Fruit fly (Drosophila melanogaster) whole organism, embryonic: ENCODE measurements around the gene bb8.

ENCODE experiments used
- Atf3 ChIP-seq: fragments of 200-800 bp; sonication (Bioruptor generic); optimal IDR thresholded peaks from 3 replicates; lab custom pipeline; 2016; ENCODE audit warnings: missing biosample characterization, missing genetic modification characterization
- Awh ChIP-seq: fragments of 200-800 bp; sonication (Bioruptor generic); IDR thresholded peaks from 2 replicates; pipeline ENCODE4, ENCODE4 v1.3.6; 2022; ENCODE audit warnings: missing biosample characterization, missing genetic modification characterization
- B-H2 ChIP-seq: fragments of 200-800 bp; sonication (Bioruptor generic); optimal IDR thresholded peaks from 2 replicates; lab custom pipeline; 2018; ENCODE audit warnings: missing biosample characterization, mild to moderate bottlenecking, missing genetic modification characterization
- CG10959 ChIP-seq: fragments of 200-800 bp; sonication (Bioruptor generic); IDR thresholded peaks from 2 replicates; pipeline ENCODE4 v1.3.6; 2022; ENCODE audit warnings: missing biosample characterization, missing genetic modification characterization
- CG10979 ChIP-seq: fragments of 200-800 bp; sonication (Bioruptor generic); optimal IDR thresholded peaks from 2 replicates; lab custom pipeline; 2018; ENCODE audit warnings: missing biosample characterization, mild to moderate bottlenecking, missing genetic modification characterization, moderate library complexity
- CG11398 ChIP-seq: fragments of 200-800 bp; sonication (Bioruptor generic); optimal IDR thresholded peaks from 2 replicates; lab custom pipeline; 2016; ENCODE audit warnings: missing biosample characterization, missing genetic modification characterization
- CG11504 ChIP-seq: fragments of 200-800 bp; sonication (Bioruptor generic); optimal IDR thresholded peaks from 3 replicates; lab custom pipeline; 2019; ENCODE audit warnings: missing biosample characterization, mild to moderate bottlenecking, missing genetic modification characterization, moderate library complexity
- CG12071 ChIP-seq: fragments of 200-800 bp; sonication (Bioruptor generic); optimal IDR thresholded peaks from 3 replicates; lab custom pipeline; 2018; ENCODE audit warnings: missing biosample characterization, mild to moderate bottlenecking, missing genetic modification characterization
- CG12236 ChIP-seq: fragments of 200-800 bp; sonication (Bioruptor generic); optimal IDR thresholded peaks from 2 replicates; lab custom pipeline; 2016; ENCODE audit warnings: missing biosample characterization, missing genetic modification characterization
- CG12942 ChIP-seq: fragments of 200-800 bp; sonication (Bioruptor generic); optimal IDR thresholded peaks from 3 replicates; lab custom pipeline; 2016; ENCODE audit warnings: missing biosample characterization, missing genetic modification characterization
- CG1602 ChIP-seq: fragments of 200-800 bp; sonication (Bioruptor generic); optimal IDR thresholded peaks from 3 replicates; lab custom pipeline; 2016; ENCODE audit warnings: missing biosample characterization, missing genetic modification characterization
- CG16779 ChIP-seq: fragments of 200-800 bp; sonication (Bioruptor generic); IDR thresholded peaks from 2 replicates; pipeline ENCODE4 v1.3.6; 2022; ENCODE audit warnings: missing biosample characterization, missing genetic modification characterization
- CG16863 ChIP-seq: fragments of 200-800 bp; sonication (Bioruptor generic); optimal IDR thresholded peaks from 3 replicates; lab custom pipeline; 2016; ENCODE audit warnings: missing biosample characterization, missing genetic modification characterization
- CG17385 ChIP-seq: fragments of 200-800 bp; sonication (Bioruptor generic); optimal IDR thresholded peaks from 3 replicates; lab custom pipeline; 2018; ENCODE audit warnings: missing biosample characterization, mild to moderate bottlenecking, missing genetic modification characterization
- CG18476 ChIP-seq: fragments of 200-800 bp; sonication (Bioruptor generic); optimal IDR thresholded peaks from 2 replicates; lab custom pipeline; 2016; ENCODE audit warnings: missing biosample characterization, mild to moderate bottlenecking, missing genetic modification characterization
- CG2120 ChIP-seq: fragments of 200-800 bp; sonication (Bioruptor generic); optimal IDR thresholded peaks from 3 replicates; lab custom pipeline; 2016; ENCODE audit warnings: missing biosample characterization, missing genetic modification characterization
- CG3163 ChIP-seq: fragments of 200-800 bp; sonication (Bioruptor generic); optimal IDR thresholded peaks from 3 replicates; lab custom pipeline; 2016; ENCODE audit warnings: missing biosample characterization, missing genetic modification characterization
- CG4360 ChIP-seq: fragments of 200-800 bp; sonication (Bioruptor generic); IDR thresholded peaks from 2 replicates; pipeline ENCODE4 v1.3.6; 2022; ENCODE audit warnings: missing biosample characterization, missing genetic modification characterization
- CG4707 ChIP-seq: fragments of 200-800 bp; sonication (Bioruptor generic); optimal IDR thresholded peaks from 2 replicates; lab custom pipeline; 2018; ENCODE audit warnings: missing biosample characterization, mild to moderate bottlenecking, missing genetic modification characterization, moderate library complexity
- CG4730 ChIP-seq: fragments of 200-800 bp; sonication (Bioruptor generic); IDR thresholded peaks from 2 replicates; pipeline ENCODE4 v1.3.6; 2022; ENCODE audit warnings: missing biosample characterization, missing genetic modification characterization
- CG8388 ChIP-seq: fragments of 200-800 bp; sonication (Bioruptor generic); optimal IDR thresholded peaks from 2 replicates; lab custom pipeline; 2019; ENCODE audit warnings: missing biosample characterization, mild to moderate bottlenecking, missing genetic modification characterization, moderate library complexity
- D ChIP-seq, 2 experiments: fragments of 200-800 bp in 1 of 2; fragments of >200 bp in 1 of 2; sonication (Bioruptor generic) in 1 of 2; optimal IDR thresholded peaks; 2 replicates in 1 of 2; 3 replicates in 1 of 2; lab custom pipeline; 2017; ENCODE audit warnings: mild to moderate bottlenecking in 1 of 2, missing biosample characterization in 1 of 2, missing genetic modification characterization in 1 of 2, missing genetic modification reagents in 1 of 2
- D19A ChIP-seq: fragments of 200-800 bp; optimal IDR thresholded peaks from 3 replicates; lab custom pipeline; 2019; ENCODE audit warnings: missing biosample characterization, mild to moderate bottlenecking, missing genetic modification characterization, moderate library complexity
- Dip3 ChIP-seq: fragments of 200-800 bp; sonication (Bioruptor generic); optimal IDR thresholded peaks from 3 replicates; lab custom pipeline; 2016; ENCODE audit warnings: missing biosample characterization, missing genetic modification characterization
- Dll ChIP-seq: fragments of 200-800 bp; sonication (Bioruptor generic); IDR thresholded peaks from 4 replicates; pipeline ENCODE4 v1.3.6; 2022; ENCODE audit warnings: missing biosample characterization, missing genetic modification characterization; ENCODE audit not compliant: partially characterized antibody
- Dp ChIP-seq: fragments of 200-800 bp; sonication (Bioruptor generic); optimal IDR thresholded peaks from 2 replicates; lab custom pipeline; 2018; ENCODE audit warnings: missing biosample characterization, mild to moderate bottlenecking, missing genetic modification characterization, moderate library complexity
- Hand ChIP-seq: fragments of 200-800 bp; sonication (Bioruptor generic); optimal IDR thresholded peaks from 2 replicates; lab custom pipeline; 2017; ENCODE audit warnings: mild to moderate bottlenecking, missing biosample characterization, missing genetic modification reagents, missing genetic modification characterization
- MBD-R2 ChIP-seq: fragments of 200-800 bp; sonication (Bioruptor generic); IDR thresholded peaks from 2 replicates; pipeline ENCODE4 v1.3.6; 2022; ENCODE audit warnings: missing biosample characterization, missing genetic modification characterization
- Nf-YB ChIP-seq: fragments of 200-800 bp; sonication (Bioruptor generic); optimal IDR thresholded peaks from 3 replicates; lab custom pipeline; 2019; ENCODE audit warnings: missing biosample characterization, mild to moderate bottlenecking, missing genetic modification characterization, moderate library complexity
- Nf-YC ChIP-seq: fragments of 200-800 bp; optimal IDR thresholded peaks from 3 replicates; lab custom pipeline; 2019; ENCODE audit warnings: missing biosample characterization, mild to moderate bottlenecking, missing genetic modification characterization, moderate library complexity
- ac ChIP-seq: fragments of 200-800 bp; sonication (Bioruptor generic); optimal IDR thresholded peaks from 3 replicates; lab custom pipeline; 2017; ENCODE audit warnings: missing biosample characterization, mild to moderate bottlenecking, missing genetic modification characterization
- az2 ChIP-seq: fragments of 200-800 bp; sonication (Bioruptor generic); optimal IDR thresholded peaks from 3 replicates; lab custom pipeline; 2016; ENCODE audit warnings: missing biosample characterization, missing genetic modification characterization
- bsh ChIP-seq, 2 experiments: fragments of 200-800 bp; sonication (Bioruptor generic); optimal IDR thresholded peaks; 2 replicates each; lab custom pipeline; 2017 to 2018; ENCODE audit warnings: mild to moderate bottlenecking in 2 of 2, missing biosample characterization in 2 of 2, missing genetic modification characterization in 2 of 2, moderate library complexity in 1 of 2
- dpn ChIP-seq, 2 experiments: fragments of 200-800 bp; sonication (Bioruptor generic); optimal IDR thresholded peaks; 3 replicates each; lab custom pipeline; 2016; ENCODE audit warnings: missing biosample characterization in 2 of 2, missing genetic modification characterization in 2 of 2
- fd3F ChIP-seq: fragments of 200-800 bp; sonication (Bioruptor generic); optimal IDR thresholded peaks from 2 replicates; lab custom pipeline; 2018; ENCODE audit warnings: missing biosample characterization, mild to moderate bottlenecking, missing genetic modification characterization, moderate library complexity
- grau ChIP-seq: fragments of 200-800 bp; optimal IDR thresholded peaks from 3 replicates; lab custom pipeline; 2019; ENCODE audit warnings: missing biosample characterization, mild to moderate bottlenecking, missing genetic modification characterization, moderate library complexity
- gsb-n ChIP-seq: fragments of 200-800 bp; sonication (Bioruptor generic); optimal IDR thresholded peaks from 3 replicates; lab custom pipeline; 2018; ENCODE audit warnings: missing biosample characterization, mild to moderate bottlenecking, missing genetic modification characterization
- hth ChIP-seq: fragments of >200 bp; optimal IDR thresholded peaks from 2 replicates; lab custom pipeline; 2017; ENCODE audit warnings: inconsistent platforms
- jing ChIP-seq: fragments of 200-800 bp; sonication (Bioruptor generic); optimal IDR thresholded peaks from 2 replicates; lab custom pipeline; 2018; ENCODE audit warnings: missing biosample characterization, mild to moderate bottlenecking, missing genetic modification characterization
- knrl ChIP-seq: fragments of 200-800 bp; sonication (Bioruptor generic); IDR thresholded peaks from 3 replicates; pipeline ENCODE4 v1.3.6; 2022; ENCODE audit warnings: missing biosample characterization, missing genetic modification characterization; ENCODE audit not compliant: partially characterized antibody
- org-1 ChIP-seq: fragments of 200-800 bp; sonication (Bioruptor generic); optimal IDR thresholded peaks from 2 replicates; lab custom pipeline; 2017; ENCODE audit warnings: missing biosample characterization, missing genetic modification characterization
- slbo ChIP-seq: fragments of 200-800 bp; sonication (Bioruptor generic); IDR thresholded peaks from 2 replicates; pipeline ENCODE4 v1.3.6; 2022; ENCODE audit warnings: missing biosample characterization, missing genetic modification characterization
- sob ChIP-seq: fragments of 200-800 bp; sonication (Bioruptor generic); IDR thresholded peaks from 2 replicates; pipeline ENCODE4 v1.3.6; 2022; ENCODE audit warnings: missing biosample characterization, missing genetic modification characterization
- stc ChIP-seq: fragments of 200-800 bp; sonication (Bioruptor generic); IDR thresholded peaks from 2 replicates; pipeline ENCODE4 v1.3.6; 2022; ENCODE audit warnings: missing biosample characterization, missing genetic modification characterization
- tgo ChIP-seq: fragments of 200-800 bp; sonication (Bioruptor generic); IDR thresholded peaks from 3 replicates; pipeline ENCODE4 v1.3.6; 2022; ENCODE audit warnings: missing biosample characterization, missing genetic modification characterization
- toy ChIP-seq: fragments of 200-800 bp; sonication (Bioruptor generic); IDR thresholded peaks from 2 replicates; pipeline ENCODE4 v1.3.6; 2022; ENCODE audit warnings: missing biosample characterization, missing genetic modification characterization
- trem ChIP-seq: fragments of 200-800 bp; optimal IDR thresholded peaks from 3 replicates; lab custom pipeline; 2019; ENCODE audit warnings: missing biosample characterization, mild to moderate bottlenecking, missing genetic modification characterization, moderate library complexity
- unpg ChIP-seq: fragments of 200-800 bp; sonication (Bioruptor generic); optimal IDR thresholded peaks from 3 replicates; lab custom pipeline; 2018; ENCODE audit warnings: missing biosample characterization, mild to moderate bottlenecking, missing genetic modification characterization, moderate library complexity

bb8 gene

DNA sequence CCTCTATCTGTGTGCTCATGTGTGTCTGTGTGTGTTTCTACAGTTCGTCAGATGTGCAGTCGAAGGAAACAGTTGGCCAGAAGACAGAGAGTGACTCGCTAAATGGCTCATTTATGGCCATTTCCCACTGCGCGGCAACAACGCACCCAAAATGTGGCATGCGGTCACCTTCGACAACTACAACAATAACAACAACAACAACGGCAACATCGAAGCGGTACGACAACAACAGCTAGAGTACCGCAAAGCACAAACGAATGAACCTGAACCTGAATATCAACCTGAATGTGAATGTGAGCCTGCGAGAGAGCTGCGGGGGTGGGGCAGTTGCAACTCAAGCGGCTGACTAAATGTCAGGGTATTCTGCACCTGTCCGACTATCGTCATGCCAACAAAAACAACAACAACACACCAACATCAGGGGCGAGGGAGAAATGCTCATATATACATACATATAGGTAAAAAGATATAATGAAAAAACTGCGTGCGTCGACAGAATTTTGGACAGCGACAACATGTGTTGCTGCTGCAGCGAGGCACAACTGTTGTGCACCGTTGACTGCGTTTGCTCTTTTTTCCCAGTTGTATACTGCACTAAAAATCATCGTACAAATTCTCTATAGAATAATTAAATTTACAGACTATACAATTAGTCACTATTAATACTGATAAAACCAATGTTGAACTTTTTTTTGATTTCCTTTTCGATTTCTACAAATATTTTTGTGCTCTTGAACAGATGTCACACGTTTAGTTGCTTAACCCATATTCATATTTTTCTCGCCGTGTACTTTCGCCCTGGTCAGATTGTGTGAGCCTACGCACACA lies 10.3 kb upstream of the bb8 start (continued):
- TF ChIP-seq ac (GFP tag; lab: Kevin White, UChicago) (peak; percentile 65), grau (tag; lab: Kevin White, UChicago) (peak; percentile 47), dpn (GFP tag; optimal IDR thresholded peaks at IDR 0.05; lab: Kevin White, UChicago) (peak in 1 of 2 experiments; percentile 5), CG17385 (GFP tag; lab: Kevin White, UChicago) (no peak), Dp (GFP tag; lab: Kevin White, UChicago) (no peak), unpg (peak; percentile 52), bsh (GFP tag; optimal IDR thresholded peaks at IDR 0.05; lab: Kevin White, UChicago) (peak in 1 of 2 experiments; percentile 71), MBD-R2 (GFP tag; lab: Robert Waterston, UW) (no peak), CG4360 (GFP tag; lab: Robert Waterston, UW) (peak; percentile 94), B-H2 (GFP tag; lab: Kevin White, UChicago) (no peak), CG8388 (peak; percentile 62), CG12942 (peak; percentile 6), D19A (tag; lab: Kevin White, UChicago) (peak; percentile 39), Nf-YC (tag; lab: Kevin White, UChicago) (no peak), hth (lab: Kevin White, UChicago) (no peak), CG16779 (GFP tag; lab: Robert Waterston, UW) (no peak), knrl (GFP tag; lab: Robert Waterston, UW) (no peak), stc (GFP tag; lab: Robert Waterston, UW) (no peak), fd3F (no peak), sob (GFP tag; lab: Robert Waterston, UW) (no peak), CG11504 (tag; lab: Kevin White, UChicago) (no peak), CG1602 (GFP tag; lab: Kevin White, UChicago) (peak; percentile 55), CG4707 (GFP tag; lab: Kevin White, UChicago) (peak; percentile 2), Atf3 (GFP tag; lab: Kevin White, UChicago) (peak; percentile 31), az2 (GFP tag; lab: Kevin White, UChicago) (peak; percentile 52), Awh (GFP tag; lab: Robert Waterston, UW) (no peak), CG16863 (peak; percentile 52), Nf-YB (GFP tag; lab: Kevin White, UChicago) (peak; percentile 17), CG11398 (no peak), gsb-n (peak; percentile 64), org-1 (GFP tag; lab: Kevin White, UChicago) (peak; percentile 30), D (optimal IDR thresholded peaks at IDR 0.05; lab: Kevin White, UChicago) (peak; percentile 46), D (GFP tag; optimal IDR thresholded peaks at IDR 0.05; lab: Kevin White, UChicago) (no peak), Hand (GFP tag; lab: Kevin White, UChicago) (no peak), CG10959 (GFP tag; lab: Robert Waterston, UW) (peak; percentile 64), jing (GFP tag; lab: Kevin White, UChicago) (no peak)

DNA sequence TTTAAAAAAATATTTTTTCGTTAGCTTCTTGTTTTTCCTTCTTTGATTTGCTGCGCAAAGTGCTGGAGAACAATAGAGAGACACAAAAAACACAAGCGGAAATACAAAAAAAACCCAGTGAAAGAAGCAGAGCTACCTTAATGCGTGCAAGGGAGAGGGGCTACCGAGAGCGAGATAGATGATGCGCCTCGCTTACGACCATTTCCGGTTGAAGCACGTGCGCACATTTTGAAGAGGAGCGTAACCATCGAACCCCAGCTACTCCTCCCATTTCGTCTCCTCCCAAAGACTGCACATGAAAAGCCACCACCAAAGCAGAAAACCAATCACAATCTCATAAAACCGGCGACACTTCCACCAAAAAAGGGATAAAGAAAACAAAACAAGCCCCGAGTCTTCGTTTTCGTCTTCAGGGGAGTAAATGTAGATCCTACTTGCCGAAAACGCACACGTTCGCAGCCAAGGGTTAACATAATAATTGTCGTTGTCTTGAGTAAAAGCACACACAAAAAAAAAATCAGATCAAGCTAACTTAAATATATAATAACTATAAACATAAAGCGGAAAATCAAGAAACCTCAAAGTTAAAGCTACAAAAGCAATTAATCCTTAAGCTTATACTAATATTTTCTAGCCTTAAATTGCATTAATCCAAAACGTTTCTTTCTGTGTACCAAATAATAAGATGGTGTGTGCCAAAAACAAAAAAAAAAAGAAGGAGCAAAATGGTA lies 7.3 kb upstream of the bb8 start:
- TF ChIP-seq CG12071 (GFP tag; lab: Kevin White, UChicago): peak; percentile 29
- TF ChIP-seq trem: peak; percentile 36
- TF ChIP-seq Dip3: no peak
- TF ChIP-seq CG18476 (GFP tag; lab: Kevin White, UChicago): peak; percentile 9
- peak; percentile 69 for TF ChIP-seq CG10979 (tag; lab: Kevin White, UChicago)
- peak; percentile 82 for TF ChIP-seq Nf-YB (GFP tag; lab: Kevin White, UChicago)
- TF ChIP-seq toy: no peak
- TF ChIP-seq CG4730 (GFP tag; lab: Robert Waterston, UW): no peak
- 0 out of 3 replicates have a peak, but pooled peaks have one; percentile 33 for TF ChIP-seq tgo (GFP tag; lab: Robert Waterston, UW)
- TF ChIP-seq slbo: 0 out of 2 replicates have a peak, but pooled peaks have one; percentile 24
- no peak for TF ChIP-seq CG12236 (GFP tag; lab: Kevin White, UChicago)
- peak; percentile 14 for TF ChIP-seq grau (tag; lab: Kevin White, UChicago)
- no peak for TF ChIP-seq CG2120 (GFP tag; lab: Kevin White, UChicago)
- no peak for TF ChIP-seq Dll (GFP tag; lab: Robert Waterston, UW)
- no peak for TF ChIP-seq CG10959 (GFP tag; lab: Robert Waterston, UW)
- TF ChIP-seq CG3163 (GFP tag; lab: Kevin White, UChicago): no peak
